Worm (Caenorhabditis elegans) whole organism, L4/young adult: ENCODE results near the gene dpf-2.

ENCODE experiments used
- W03F9.2 ChIP-seq: fragments of 150-350 bp; optimal IDR thresholded peaks from 2 replicates; lab custom pipeline; 2014; ENCODE audit warnings: missing biosample characterization, missing genetic modification characterization
- dao-5 ChIP-seq: sonication (generic microtip); optimal IDR thresholded peaks from 2 replicates; lab custom pipeline; 2016; ENCODE audit warnings: missing genotype, missing genetic modification characterization, moderate library complexity, missing compliant biosample characterization
- him-1 ChIP-seq: sonication (generic microtip); optimal IDR thresholded peaks from 2 replicates; lab custom pipeline; 2016; ENCODE audit warnings: missing genotype, missing genetic modification reagents, missing genetic modification characterization, missing compliant biosample characterization

Gene dpf-2

DNA sequence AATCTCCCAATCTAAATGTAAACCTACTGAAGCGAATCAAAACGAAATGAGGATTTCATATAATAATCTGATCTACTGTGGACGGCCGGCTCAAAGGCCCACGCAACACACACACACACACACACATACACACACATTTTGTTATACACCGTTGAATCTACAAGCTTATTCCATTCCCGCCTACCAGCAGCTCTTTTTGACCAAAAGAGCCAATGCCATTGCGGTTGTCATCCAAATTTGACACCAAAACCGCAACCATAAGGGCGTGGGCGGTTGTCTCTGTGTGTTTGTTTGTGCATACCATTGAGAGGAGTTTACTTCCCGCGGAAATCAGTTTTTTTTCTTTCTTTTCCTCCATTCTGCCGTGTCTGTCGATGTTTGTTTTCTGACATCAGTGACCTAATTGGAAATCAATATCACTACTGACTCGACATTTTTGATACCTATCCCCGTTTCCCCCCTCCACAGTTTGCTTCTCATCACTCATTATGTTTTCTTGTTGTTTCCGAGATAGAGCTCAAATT, 11.3 kb downstream of the dpf-2 start:
- TF ChIP-seq him-1 (no peak), W03F9.2 (tag; lab: Kevin White, UChicago) (no peak), dao-5 (tag; lab: Kevin White, UChicago) (no peak)

DNA sequence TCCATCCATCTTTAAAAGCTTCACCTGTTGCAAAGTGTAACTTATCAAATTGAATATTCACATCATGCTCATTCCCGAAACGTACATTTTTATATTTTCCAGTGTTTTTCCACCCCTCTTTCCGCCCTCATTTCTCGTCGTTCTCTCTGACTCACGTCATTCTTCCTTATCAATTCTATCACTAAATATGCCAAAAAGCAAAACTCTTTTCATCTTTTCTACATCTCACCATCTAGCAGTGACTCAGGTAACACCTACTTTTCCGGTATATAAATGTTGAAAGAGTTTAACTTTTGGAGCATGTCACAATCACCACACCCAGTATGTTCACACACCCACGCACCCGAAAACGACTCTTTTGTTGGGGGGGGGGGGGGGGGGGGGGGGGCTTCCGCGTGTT, 12.8 kb downstream of the dpf-2 start:
- no peak for TF ChIP-seq dao-5 (tag; lab: Kevin White, UChicago)

DNA sequence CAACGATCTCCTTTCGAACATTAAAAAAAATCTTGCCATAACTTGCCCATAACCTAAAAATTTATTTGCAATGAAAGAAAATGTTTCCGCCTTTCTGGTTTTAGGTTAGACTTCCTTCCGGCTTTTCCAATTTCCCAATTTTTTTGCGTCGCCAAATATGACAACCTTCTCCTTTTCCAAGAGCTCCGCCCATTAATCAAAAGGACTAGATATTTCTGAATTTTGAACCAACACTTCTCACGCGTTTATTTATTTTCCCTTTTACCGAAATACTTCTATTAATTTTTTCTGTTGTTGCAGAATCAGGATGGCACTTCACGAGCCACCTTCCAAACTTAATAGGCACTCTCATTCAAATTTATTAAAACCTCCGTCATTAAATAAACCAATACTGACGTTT, 14.0 kb downstream of the dpf-2 start, which contains the start of gene egrh-1:
egrh-1 (plus strand) TSS at position 301 of the 400 bp plus-strand sequence.
- no peak for TF ChIP-seq him-1
- TF ChIP-seq dao-5 (tag; lab: Kevin White, UChicago): no peak
- TF ChIP-seq W03F9.2 (tag; lab: Kevin White, UChicago): no peak

DNA sequence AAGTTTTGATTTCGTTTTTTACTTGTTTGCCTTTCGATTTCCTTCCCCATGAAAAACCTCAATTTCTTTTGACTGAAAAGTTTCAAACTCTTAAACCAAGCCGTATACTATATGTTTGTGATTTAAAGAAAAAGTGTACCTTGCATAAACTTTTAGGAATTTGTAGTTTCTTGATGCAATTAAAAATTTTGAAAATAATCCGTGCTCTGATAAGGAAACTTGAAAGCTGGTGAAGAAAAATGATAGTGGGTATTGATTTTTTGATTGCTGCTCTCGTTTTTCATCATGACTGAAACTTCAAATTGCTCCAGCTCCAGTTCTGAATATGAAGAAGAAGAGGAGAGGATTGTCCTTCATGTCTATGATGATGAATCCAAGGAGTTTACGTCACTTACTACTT, 17.4 kb downstream of the dpf-2 start, which contains the start of gene acd-3:
acd-3 (plus strand) TSS at position 222 of the 400 bp plus-strand sequence.
- TF ChIP-seq W03F9.2 (tag; lab: Kevin White, UChicago) (no peak), him-1 (no peak), dao-5 (tag; lab: Kevin White, UChicago) (no peak)

DNA sequence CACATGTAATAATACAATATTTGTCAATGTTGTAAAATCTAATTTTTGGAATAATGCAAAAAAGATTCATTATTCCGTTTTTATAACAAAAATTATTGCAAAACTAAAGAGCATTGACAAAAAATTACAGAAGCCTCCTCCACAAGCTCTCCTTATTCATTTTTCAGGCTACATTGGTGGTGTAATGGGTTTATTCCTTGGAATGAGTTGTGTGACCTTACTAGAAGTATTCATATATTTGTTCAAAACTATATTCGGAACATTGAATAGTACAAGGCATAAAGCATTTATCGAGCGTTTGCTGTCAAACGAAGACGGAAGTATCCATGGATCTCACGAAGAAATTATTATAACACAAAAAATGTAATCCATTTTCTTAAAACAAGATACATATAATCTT, 20.3 kb downstream of the dpf-2 start:
- TF ChIP-seq dao-5 (tag; lab: Kevin White, UChicago) (no peak), him-1 (no peak), W03F9.2 (tag; lab: Kevin White, UChicago) (no peak)

DNA sequence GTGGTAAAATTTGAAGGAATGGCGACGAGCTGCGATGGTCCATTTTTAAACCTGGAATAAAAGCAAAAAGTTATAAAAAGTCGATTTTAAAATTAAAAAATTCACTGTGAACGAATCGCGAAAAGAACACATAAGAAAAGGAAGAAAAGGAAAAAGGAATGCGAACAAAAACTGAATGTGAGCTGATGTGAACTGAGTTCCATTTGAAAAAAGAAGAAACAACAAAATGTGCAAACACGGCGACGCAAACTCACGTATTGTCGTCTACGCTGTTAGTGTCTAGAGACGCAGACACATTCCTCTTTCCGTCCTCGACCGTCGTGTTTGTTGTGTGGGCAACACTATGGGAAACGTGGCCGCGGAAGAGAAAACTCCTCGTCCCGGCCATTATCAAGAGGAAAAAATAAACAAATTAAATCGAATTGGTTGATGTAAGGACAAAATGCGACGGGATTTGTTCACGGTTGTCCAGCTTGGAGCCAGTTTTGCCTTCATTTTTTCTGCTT, 22.1 kb downstream of the dpf-2 start, which contains the start of the genes C27C12.1 and C27C12.4:
C27C12.1 (minus strand) TSS at position 51 of the 506 bp plus-strand sequence.
C27C12.4 (plus strand) TSS at position 375 of the 506 bp plus-strand sequence.
- peak; percentile 63 for TF ChIP-seq him-1
- no peak for TF ChIP-seq dao-5 (tag; lab: Kevin White, UChicago)
- TF ChIP-seq W03F9.2 (tag; lab: Kevin White, UChicago): no peak

DNA sequence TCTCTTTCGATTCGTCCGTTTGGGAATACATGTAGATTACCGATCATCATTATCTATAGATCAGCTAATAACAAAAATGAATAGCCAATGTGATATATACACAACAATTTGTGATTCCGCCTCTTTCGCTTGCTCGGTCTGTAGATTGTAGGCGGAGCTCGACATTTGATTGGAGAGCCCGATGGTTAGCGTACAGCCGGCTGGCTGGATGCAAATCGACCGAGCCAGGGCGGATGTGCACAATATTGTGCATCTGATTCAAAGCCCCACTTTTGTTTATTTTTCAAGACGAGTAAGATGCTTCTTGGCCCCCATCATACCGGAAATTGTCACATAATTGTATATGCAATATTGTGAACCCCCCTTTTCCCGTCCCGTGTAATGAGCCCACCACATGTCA, 30.1 kb downstream of the dpf-2 start, which contains the start of gene dmd-4:
dmd-4 (minus strand) TSS at position 101 of the 400 bp plus-strand sequence.
- no peak for TF ChIP-seq W03F9.2 (tag; lab: Kevin White, UChicago)
- TF ChIP-seq dao-5 (tag; lab: Kevin White, UChicago): no peak
- TF ChIP-seq him-1: no peak

DNA sequence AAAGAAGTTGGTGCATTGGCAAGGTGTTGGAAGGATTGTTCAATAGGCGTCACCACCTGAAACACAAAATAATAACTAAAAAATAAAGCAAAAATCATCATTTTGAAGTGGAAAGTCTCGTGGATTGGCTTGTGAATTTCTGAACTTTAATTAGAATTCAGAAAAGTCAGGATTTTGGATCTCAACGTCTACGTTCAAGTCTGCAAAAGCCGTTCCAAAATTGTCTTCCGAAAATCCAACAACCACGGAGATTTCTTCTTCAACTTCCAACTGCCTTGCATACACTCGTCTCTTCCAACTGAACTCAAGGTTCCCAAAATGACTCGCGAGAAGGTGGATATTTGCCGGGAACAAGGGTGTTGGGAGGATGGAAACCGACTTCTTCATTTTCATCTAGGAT, 34.1 kb downstream of the dpf-2 start, which contains the start of gene C27C12.3:
C27C12.3 (minus strand) TSS at position 101 of the 400 bp plus-strand sequence.
- TF ChIP-seq dao-5 (tag; lab: Kevin White, UChicago) (no peak), him-1 (no peak), W03F9.2 (tag; lab: Kevin White, UChicago) (no peak)

DNA sequence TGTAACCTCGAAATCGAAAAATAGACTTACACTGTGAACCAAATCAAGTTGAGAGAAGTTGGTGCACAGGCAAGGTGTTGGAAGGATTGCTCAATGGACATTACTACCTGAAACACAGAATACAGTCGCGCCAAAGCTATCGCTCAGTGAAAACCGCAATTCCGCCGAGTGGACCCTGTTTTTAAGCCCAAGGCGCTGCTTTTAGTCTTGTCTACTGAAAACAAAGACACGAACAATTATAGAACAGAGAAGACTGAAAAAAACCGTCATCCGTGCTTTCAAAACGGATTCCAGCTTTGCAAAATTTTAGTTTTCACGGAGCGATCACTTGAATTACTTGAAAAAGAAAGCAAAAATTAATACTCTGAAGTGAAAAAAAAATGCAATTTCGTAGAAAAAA, 36.6 kb downstream of the dpf-2 start, which contains the start of gene F31F6.1:
F31F6.1 (minus strand) TSS at position 101 of the 400 bp plus-strand sequence.
- TF ChIP-seq dao-5 (tag; lab: Kevin White, UChicago) (no peak), him-1 (no peak), W03F9.2 (tag; lab: Kevin White, UChicago) (no peak)

DNA sequence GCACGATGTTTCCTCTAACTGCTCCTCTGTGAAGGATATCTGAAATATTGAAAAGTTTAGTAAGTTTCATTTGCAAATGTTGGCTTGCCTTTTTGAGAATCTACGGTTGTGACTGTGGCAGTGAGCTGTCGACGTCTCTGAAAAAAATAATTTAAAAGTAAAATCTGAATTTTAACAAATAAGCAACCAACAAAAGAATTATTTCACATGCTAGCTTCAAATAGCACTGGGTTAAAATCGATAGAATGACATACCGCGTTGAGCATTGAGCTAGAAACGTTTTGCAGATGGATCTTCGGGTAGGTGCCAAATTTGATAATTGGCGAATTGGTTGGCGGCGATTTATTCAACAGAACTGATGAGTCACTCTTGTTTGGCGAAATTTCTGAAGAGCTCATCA, 40.1 kb downstream of the dpf-2 start, which contains the start of gene F31F6.2:
F31F6.2 (minus strand) TSS at position 101 of the 400 bp plus-strand sequence.
- TF ChIP-seq W03F9.2 (tag; lab: Kevin White, UChicago) (no peak), dao-5 (tag; lab: Kevin White, UChicago) (no peak), him-1 (no peak)

DNA sequence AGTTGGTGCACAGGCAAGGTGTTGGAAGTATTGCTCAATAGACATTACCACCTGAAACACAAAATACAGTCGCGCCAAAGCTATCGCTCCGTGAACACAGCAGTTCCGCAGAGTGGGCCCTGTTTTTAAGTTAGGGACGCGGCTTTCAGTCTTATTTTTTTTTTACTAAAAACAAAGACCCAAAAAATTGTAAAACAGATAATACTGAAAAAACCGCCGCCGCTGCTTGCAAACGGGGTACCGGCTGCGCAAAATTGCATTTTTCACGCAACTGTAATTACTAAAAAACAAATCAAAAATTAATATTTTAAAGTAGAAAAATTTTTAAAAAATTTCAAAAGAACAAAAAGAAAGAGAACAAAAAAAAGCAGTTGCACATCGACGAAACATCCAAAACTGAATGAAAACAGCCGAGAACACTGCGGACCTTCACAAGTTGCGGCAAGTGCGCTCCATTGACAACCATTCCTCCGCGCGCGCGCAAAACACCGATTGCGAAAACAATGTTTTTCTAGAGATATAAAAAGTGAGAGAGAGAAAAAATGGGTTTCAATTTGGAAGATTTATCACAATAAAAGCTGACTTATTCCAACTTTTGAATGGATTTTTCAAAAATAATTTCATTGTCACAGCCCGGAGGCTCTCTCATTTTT, 41.3 kb downstream of the dpf-2 start, which contains the start of gene F31F6.3:
F31F6.3 (minus strand) TSS at position 51 of the 653 bp plus-strand sequence.
- TF ChIP-seq dao-5 (tag; lab: Kevin White, UChicago) (no peak), him-1 (no peak)

DNA sequence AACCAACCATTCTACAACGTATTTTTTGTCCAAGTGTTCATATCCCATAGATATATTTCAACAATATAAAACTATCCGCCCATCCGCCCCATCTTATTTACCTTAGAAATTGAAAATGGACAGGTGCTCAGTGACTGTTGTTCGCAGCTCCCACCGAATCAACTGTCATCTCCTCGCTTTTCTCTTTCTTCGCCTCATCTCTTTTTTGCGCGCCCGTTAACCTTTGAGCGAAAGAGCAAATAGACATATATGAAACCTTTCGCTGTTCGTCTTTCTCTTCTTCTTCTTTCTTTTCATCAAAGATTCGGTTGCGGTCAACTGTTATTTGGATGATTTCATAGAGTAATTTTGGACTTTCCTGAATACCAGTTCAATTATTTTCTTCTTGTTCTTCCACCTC, 44.0 kb downstream of the dpf-2 start, which contains the start of gene sssh-1:
sssh-1 (plus strand) TSS at position 301 of the 400 bp plus-strand sequence.
- TF ChIP-seq dao-5 (tag; lab: Kevin White, UChicago) (no peak), him-1 (no peak), W03F9.2 (tag; lab: Kevin White, UChicago) (no peak)

DNA sequence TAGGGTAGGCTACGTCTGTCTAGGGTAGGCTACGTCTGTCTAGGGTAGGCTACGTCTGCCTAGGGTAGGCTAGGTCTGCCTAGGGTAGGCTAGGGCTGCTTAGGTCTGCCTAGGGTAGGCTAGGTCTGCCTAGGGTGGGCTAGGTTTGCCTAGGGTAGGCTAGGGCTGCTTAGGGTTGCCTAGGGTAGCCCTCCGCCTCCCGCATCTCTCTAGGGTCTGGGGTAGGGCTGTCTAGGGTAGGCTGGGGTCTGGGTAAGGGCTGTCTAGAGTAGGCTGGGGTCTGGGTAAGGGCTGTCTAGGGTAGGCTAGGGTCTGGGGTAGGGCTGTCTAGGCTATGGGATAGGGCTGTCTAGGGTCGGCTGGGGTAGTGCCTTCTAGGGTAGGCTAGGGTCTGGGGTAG, 46.1 kb downstream of the dpf-2 start:
- TF ChIP-seq W03F9.2 (tag; lab: Kevin White, UChicago) (no peak), him-1 (no peak), dao-5 (tag; lab: Kevin White, UChicago) (no peak)

DNA sequence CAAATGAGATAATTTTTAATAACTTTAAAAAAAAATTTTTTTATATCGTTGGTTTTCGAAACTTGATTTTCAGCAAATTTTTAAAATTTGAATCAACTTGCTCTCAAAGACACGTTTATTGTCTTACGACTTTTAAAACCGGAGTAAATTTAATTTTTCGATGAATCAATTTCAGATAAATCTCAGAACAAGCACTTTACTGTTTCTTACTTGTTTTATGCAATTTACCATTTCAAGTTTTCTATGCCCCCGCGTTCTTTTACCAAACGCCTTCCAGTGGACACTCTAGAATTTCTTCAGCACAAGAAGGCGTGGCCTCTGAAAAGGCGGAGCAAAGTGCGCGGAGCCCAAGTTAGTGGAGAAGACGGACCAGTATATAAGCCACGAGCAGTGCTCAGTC, 49.5 kb downstream of the dpf-2 start, which contains the start of gene flp-8:
flp-8 (plus strand) TSS at position 301 of the 400 bp plus-strand sequence.
- TF ChIP-seq dao-5 (tag; lab: Kevin White, UChicago) (no peak), W03F9.2 (tag; lab: Kevin White, UChicago) (no peak), him-1 (no peak)
